Fruit fly (Drosophila melanogaster) ovary, adult (tissue): Measurements from ENCODE around the gene CG42523.

Experiments
- CG17801 ChIP-seq: fragments of 200-800 bp; optimal IDR thresholded peaks from 2 replicates; lab custom pipeline; 2019; ENCODE audit warnings: missing biosample characterization, mild to moderate bottlenecking, missing genetic modification characterization, moderate library complexity; ENCODE audit not compliant: partially characterized antibody

CG42523 gene

dm6 chr2L:4812261-4813022, 49.7 kb downstream of the CG42523 start, which contains the start of gene CG15629:
TSS of gene CG15629 (plus strand) at chr2L:4813009.
- no peak for TF ChIP-seq CG17801 (GFP tag; lab: Kevin White, UChicago)

dm6 chr2L:4813023-4813339, 50.3 kb downstream of the CG42523 start:
- TF ChIP-seq CG17801 (GFP tag; lab: Kevin White, UChicago): no peak
